Fruit fly (Drosophila melanogaster) whole organism, larva: ENCODE results near the gene CG42500.

ENCODE experiments used
- noc ChIP-seq: fragments of 200-800 bp; sonication (Bioruptor generic); optimal IDR thresholded peaks from 3 replicates; lab custom pipeline; 2019; ENCODE audit warnings: missing biosample characterization, mild to moderate bottlenecking, missing genetic modification characterization, moderate library complexity

The CG42500 gene

dm6 chr3R:14152550-14152949 is at the start of gene CG42500:
CG42500 (minus strand) TSS chr3R:14152650.
- TF ChIP-seq noc (tag; lab: Kevin White, UChicago): no peak

- TF ChIP-seq noc (tag; lab: Kevin White, UChicago): no peak
Observed at dm6 chr3R:14162176-14162759, 9.8 kb upstream of the CG42500 start, which contains the start of gene CG3199. CG3199 (plus strand) TSS chr3R:14162709.

dm6 chr3R:14160178-14160577 is 7.7 kb upstream of the CG42500 start, which contains the start of gene CG31327:
CG31327 (minus strand) TSS chr3R:14160278.
- no peak for TF ChIP-seq noc (tag; lab: Kevin White, UChicago)

dm6 chr3R:14157331-14157730 is 4.9 kb upstream of the CG42500 start, which contains the start of gene CG31533:
CG31533 (minus strand) TSS chr3R:14157431.
- no peak for TF ChIP-seq noc (tag; lab: Kevin White, UChicago)

- TF ChIP-seq noc (tag; lab: Kevin White, UChicago): no peak
Observed at dm6 chr3R:14154341-14154740, 1.9 kb upstream of the CG42500 start, which contains the start of gene CG44215. CG44215 (minus strand) TSS chr3R:14154441.

dm6 chr3R:14153729-14154128 is 1.3 kb upstream of the CG42500 start, which contains the start of gene Recs1:
Recs1 (minus strand) TSS chr3R:14153829.
- no peak for TF ChIP-seq noc (tag; lab: Kevin White, UChicago)

dm6 chr3R:14151840-14152239 is 610 bp downstream of the CG42500 start, which contains the start of gene CG14355:
CG14355 (minus strand) TSS chr3R:14151940.
- TF ChIP-seq noc (tag; lab: Kevin White, UChicago): no peak

dm6 chr3R:14140912-14141311 is 11.5 kb downstream of the CG42500 start:
- no peak for TF ChIP-seq noc (tag; lab: Kevin White, UChicago)

dm6 chr3R:14131972-14132371 is 20.5 kb downstream of the CG42500 start, which contains the start of gene CG14356:
CG14356 (minus strand) TSS chr3R:14132072.
- no peak for TF ChIP-seq noc (tag; lab: Kevin White, UChicago)

dm6 chr3R:14125479-14126121 is 26.9 kb downstream of the CG42500 start, which contains the start of the genes 140up and Polr2B:
140up (minus strand) TSS chr3R:14125548.
Polr2B (plus strand) TSS chr3R:14125791.
- peak; percentile 93 for TF ChIP-seq noc (tag; lab: Kevin White, UChicago)

- no peak for TF ChIP-seq noc (tag; lab: Kevin White, UChicago)
Observed at dm6 chr3R:14122347-14122812, 30.1 kb downstream of the CG42500 start, which contains the start of the genes Abi and twf. Abi (minus strand) TSS chr3R:14122420. twf (plus strand) TSS chr3R:14122654.

- no peak for TF ChIP-seq noc (tag; lab: Kevin White, UChicago)
Observed at dm6 chr3R:14118350-14118749, 34.1 kb downstream of the CG42500 start, which contains the start of gene Kif19A. Kif19A (minus strand) TSS chr3R:14118450.

dm6 chr3R:14116088-14116487 is 36.4 kb downstream of the CG42500 start:
- no peak for TF ChIP-seq noc (tag; lab: Kevin White, UChicago)

- no peak for TF ChIP-seq noc (tag; lab: Kevin White, UChicago)
Observed at dm6 chr3R:14112066-14112465, 40.4 kb downstream of the CG42500 start, which contains the start of gene CG14357. CG14357 (minus strand) TSS chr3R:14112166.

- TF ChIP-seq noc (tag; lab: Kevin White, UChicago): no peak
Observed at dm6 chr3R:14109145-14109544, 43.3 kb downstream of the CG42500 start, which contains the start of gene Or88a. Or88a (plus strand) TSS chr3R:14109445.
